Worm (Caenorhabditis elegans): Measurements from ENCODE around the gene eif-3.L.

The eif-3.L gene

DNA sequence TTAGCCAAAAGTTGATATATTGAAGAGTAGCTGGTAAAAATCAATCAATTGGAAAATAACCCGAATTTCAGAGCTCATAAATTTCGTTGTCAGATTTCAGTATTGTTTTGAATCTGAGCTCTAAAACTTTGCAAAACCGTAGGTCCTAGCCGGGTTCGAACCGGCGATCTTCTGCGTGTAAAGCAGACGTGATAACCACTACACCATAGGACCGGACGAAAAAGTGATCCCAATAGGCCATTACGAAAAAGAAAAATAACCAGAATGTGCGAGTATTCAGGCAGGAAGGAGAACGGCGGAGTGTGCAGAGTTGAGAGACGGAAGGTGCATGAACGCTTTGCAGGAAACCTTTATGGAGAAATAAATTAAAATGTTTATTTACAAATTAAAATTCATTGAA, 45.2 kb downstream of the eif-3.L start (continued):
- TF ChIP-seq snpc-1.3 (tag; optimal IDR thresholded peaks at IDR 0.05; ENCODE audit: insufficient read depth), result peak; percentile 80
- peak in 1 of 2 experiments; percentile 65 for TF ChIP-seq rec-8 (tag; optimal IDR thresholded peaks at IDR 0.05)
- 0 out of 2 replicates have a peak, but pooled peaks have one; percentile 30 for TF ChIP-seq Y53F4B.3 (GFP tag; IDR thresholded peaks at IDR 0.05)
- TF ChIP-seq Y67H2A.10 (GFP tag; conservative IDR thresholded peaks at IDR 0.05), result no peak
- 0 out of 2 replicates have a peak, but pooled peaks have one; percentile 13 for TF ChIP-seq attf-3 (GFP tag; conservative IDR thresholded peaks at IDR 0.05)
- no peak for TF ChIP-seq tlf-1 (GFP tag; optimal IDR thresholded peaks at IDR 0.05)
- TF ChIP-seq F39B2.1 (GFP tag; IDR thresholded peaks at IDR 0.05), result no peak
- TF ChIP-seq lin-40 (tag; optimal IDR thresholded peaks at IDR 0.05), result peak; percentile 48
- no peak for TF ChIP-seq F52B5.7 (tag; optimal IDR thresholded peaks at IDR 0.05)
- no peak for TF ChIP-seq egl-44 (GFP tag; IDR thresholded peaks at IDR 0.05)
- TF ChIP-seq ztf-28 (GFP tag; IDR thresholded peaks at IDR 0.05), result no peak
- TF ChIP-seq F22D6.2 (tag; optimal IDR thresholded peaks at IDR 0.05), result no peak
- peak; percentile 60; the same call in 1 of the 2 replicates for TF ChIP-seq cebp-2 (GFP tag; IDR thresholded peaks at IDR 0.05)
- peak; percentile 35 for TF ChIP-seq zim-3 (tag; optimal IDR thresholded peaks at IDR 0.05)
- TF ChIP-seq lin-26 (GFP tag; IDR thresholded peaks at IDR 0.05), result peak; percentile 86
- TF ChIP-seq K11D2.4 (GFP tag; IDR thresholded peaks at IDR 0.05), result no peak
- TF ChIP-seq lag-1 (GFP tag; IDR thresholded peaks at IDR 0.05), result no peak
- TF ChIP-seq Y53G8AR.9 (GFP tag; conservative IDR thresholded peaks at IDR 0.05), result no peak
- TF ChIP-seq zfh-2 (GFP tag; conservative IDR thresholded peaks at IDR 0.05), result no peak
- peak; percentile 8 for TF ChIP-seq lsl-1 (GFP tag; optimal IDR thresholded peaks at IDR 0.05)
- peak; percentile 28 for TF ChIP-seq nhr-80 (tag; optimal IDR thresholded peaks at IDR 0.05)
- TF ChIP-seq F23B12.7 (tag; optimal IDR thresholded peaks at IDR 0.05; ENCODE audit: insufficient read depth), result peak; percentile 81
- no peak for TF ChIP-seq xnd-1 (tag; optimal IDR thresholded peaks at IDR 0.05)
- no peak for TF ChIP-seq ccch-3 (GFP tag; optimal IDR thresholded peaks at IDR 0.05)
- peak; percentile 24 for TF ChIP-seq T07F8.4 (tag; optimal IDR thresholded peaks at IDR 0.05)
- peak; percentile 70 for TF ChIP-seq attf-6 (GFP tag; IDR thresholded peaks at IDR 0.05)
- peak; percentile 90 for TF ChIP-seq B0261.1 (tag; optimal IDR thresholded peaks at IDR 0.05)
- TF ChIP-seq die-1 (tag; optimal IDR thresholded peaks at IDR 0.05), result peak; percentile 69
- TF ChIP-seq madf-8 (GFP tag; conservative IDR thresholded peaks at IDR 0.05), result no peak
- peak in 1 of 3 experiments; percentile 62 for TF ChIP-seq lin-35 (GFP tag; optimal IDR thresholded peaks at IDR 0.05)
- TF ChIP-seq ceh-40 (GFP tag; IDR thresholded peaks at IDR 0.05), result peak; percentile 59; the same call in 1 of the 2 replicates
- peak; percentile 22 for TF ChIP-seq snpc-3.4 (tag; optimal IDR thresholded peaks at IDR 0.05)
- 0 out of 2 replicates have a peak, but pooled peaks have one; percentile 30 for TF ChIP-seq aptf-2 (GFP tag; conservative IDR thresholded peaks at IDR 0.05)
- TF ChIP-seq mel-28 (tag; optimal IDR thresholded peaks at IDR 0.05; ENCODE audit: borderline replicate concordance), result no peak
- peak; percentile 47 for TF ChIP-seq ztf-18 (tag; optimal IDR thresholded peaks at IDR 0.05)
- no peak for TF ChIP-seq tbx-9 (tag; optimal IDR thresholded peaks at IDR 0.05; ENCODE audit: borderline replicate concordance)
- no peak for TF ChIP-seq lsy-27 (tag; optimal IDR thresholded peaks at IDR 0.05; ENCODE audit: borderline replicate concordance, insufficient read depth)
- TF ChIP-seq ekl-4 (GFP tag; IDR thresholded peaks at IDR 0.05), result peak; percentile 40; the same call in 1 of the 2 replicates
- no peak for TF ChIP-seq nfya-1 (tag; optimal IDR thresholded peaks at IDR 0.05; ENCODE audit: borderline replicate concordance, insufficient read depth)
- peak; percentile 17 to 31 for TF ChIP-seq let-607 (tag; optimal IDR thresholded peaks at IDR 0.05)
